Worm (Caenorhabditis elegans) whole organism, L4 larva: ENCODE results near the gene C26G2.2.
A peak's percentile ranks its signal among the peaks of the same experiment; 100 is the strongest.

ENCODE experiments used
- F26F4.8 ChIP-seq: fragments of 200-800 bp; sonication (Bioruptor generic); conservative IDR thresholded peaks from 2 replicates; pipeline ENCODE4 v1.3.6; 2022; ENCODE audit warnings: missing genetic modification characterization, missing compliant biosample characterization
- ZK546.5 ChIP-seq, 2 experiments: sonication (generic microtip); optimal IDR thresholded peaks; 2 replicates each; lab custom pipeline; 2017; ENCODE audit warnings: missing biosample characterization in 2 of 2, missing genetic modification characterization in 2 of 2
- aha-1 ChIP-seq: fragments of 150-350 bp; peaks from one replicate; lab custom pipeline; 2014; ENCODE audit warnings: missing biosample characterization, missing genetic modification characterization
- arid-1 ChIP-seq: fragments of 200-800 bp; sonication (Bioruptor generic); conservative IDR thresholded peaks from 2 replicates; pipeline ENCODE4 v1.3.6; 2022; ENCODE audit warnings: missing genetic modification reagents, missing genetic modification characterization, missing compliant biosample characterization
- ceh-28 ChIP-seq: fragments of 150-350 bp; optimal IDR thresholded peaks from 2 replicates; lab custom pipeline; 2014; ENCODE audit warnings: missing biosample characterization, missing genetic modification reagents, missing genetic modification characterization
- ceh-44 ChIP-seq: fragments of 200-800 bp; sonication (Bioruptor generic); IDR thresholded peaks from 2 replicates; pipeline ENCODE4 v1.3.6; 2022; ENCODE audit warnings: missing genetic modification reagents, missing genetic modification characterization, missing compliant biosample characterization
- ceh-82 ChIP-seq: sonication (generic microtip); optimal IDR thresholded peaks from 2 replicates; lab custom pipeline; 2017; ENCODE audit warnings: missing biosample characterization, missing genetic modification characterization
- ces-1 ChIP-seq: fragments of 150-350 bp; sonication (generic microtip); optimal IDR thresholded peaks from 4 replicates; lab custom pipeline; 2014; ENCODE audit warnings: missing biosample characterization, missing genetic modification reagents, missing genetic modification characterization
- ctbp-1 ChIP-seq: fragments of 200-800 bp; sonication (Bioruptor generic); IDR thresholded peaks from 2 replicates; pipeline ENCODE4 v1.3.6; 2022; ENCODE audit warnings: missing genetic modification reagents, missing genetic modification characterization, missing compliant biosample characterization
- daf-16 ChIP-seq, 3 experiments: sonication (generic microtip); optimal IDR thresholded peaks; 2 replicates each; lab custom pipeline; 2016 to 2017; ENCODE audit warnings: missing genetic modification characterization in 3 of 3, missing genetic modification reagents in 3 of 3, mild to moderate bottlenecking in 2 of 3, missing compliant biosample characterization in 2 of 3, missing biosample characterization in 1 of 3, moderate library complexity in 1 of 3
- dmd-6 ChIP-seq: fragments of 200-800 bp; sonication (Bioruptor generic); IDR thresholded peaks from 2 replicates; pipeline ENCODE4 v1.3.6; 2022; ENCODE audit warnings: missing genetic modification reagents, missing genetic modification characterization, missing compliant biosample characterization
- dmd-8 ChIP-seq: fragments of 200-800 bp; sonication (Bioruptor generic); IDR thresholded peaks from 2 replicates; pipeline ENCODE4 v1.3.6; 2022; ENCODE audit warnings: missing genetic modification characterization, missing compliant biosample characterization
- duxl-1 ChIP-seq: sonication (generic microtip); optimal IDR thresholded peaks from 2 replicates; lab custom pipeline; 2016; ENCODE audit warnings: mild to moderate bottlenecking, missing genetic modification characterization, moderate library complexity, missing compliant biosample characterization; ENCODE audit not compliant: poor library complexity
- dve-1 ChIP-seq: sonication (generic microtip); optimal IDR thresholded peaks from 2 replicates; lab custom pipeline; 2017; ENCODE audit warnings: antibody characterized with exemption, mild to moderate bottlenecking, missing genetic modification characterization, missing compliant biosample characterization; ENCODE audit not compliant: insufficient read depth
- egl-43 ChIP-seq: fragments of 200-800 bp; sonication (Bioruptor generic); IDR thresholded peaks from 2 replicates; pipeline ENCODE4 v1.3.6; 2022; ENCODE audit warnings: missing genetic modification reagents, missing genetic modification characterization, missing compliant biosample characterization
- gei-8 ChIP-seq: fragments of 200-800 bp; sonication (Bioruptor generic); optimal IDR thresholded peaks from 2 replicates; lab custom pipeline; 2018; ENCODE audit warnings: mild to moderate bottlenecking, missing genetic modification characterization, missing compliant biosample characterization
- hif-1 ChIP-seq, 2 experiments: sonication (generic microtip); optimal IDR thresholded peaks; 2 replicates each; lab custom pipeline; 2016 to 2017; ENCODE audit warnings: missing compliant biosample characterization in 2 of 2, missing genetic modification characterization in 2 of 2, missing genetic modification reagents in 2 of 2, missing genotype in 2 of 2, mild to moderate bottlenecking in 1 of 2
- hlh-11 ChIP-seq: fragments of 200-800 bp; sonication (Bioruptor generic); optimal IDR thresholded peaks from 2 replicates; lab custom pipeline; 2018; ENCODE audit warnings: mild to moderate bottlenecking, missing genetic modification characterization, missing compliant biosample characterization
- lim-7 ChIP-seq: fragments of 200-800 bp; sonication (Bioruptor generic); IDR thresholded peaks from 2 replicates; pipeline ENCODE4 v1.3.6; 2022; ENCODE audit warnings: missing genetic modification characterization, missing compliant biosample characterization
- lin-15B ChIP-seq: fragments of 150-350 bp; sonication (generic microtip); optimal IDR thresholded peaks from 3 replicates; lab custom pipeline; 2014; ENCODE audit warnings: missing biosample characterization, missing genetic modification characterization
- lin-29 ChIP-seq: fragments of 200-800 bp; sonication (Bioruptor generic); IDR thresholded peaks from 2 replicates; pipeline ENCODE4 v1.3.6; 2022; ENCODE audit warnings: missing genetic modification reagents, missing genetic modification characterization, missing compliant biosample characterization
- madf-5 ChIP-seq, 2 experiments: fragments of 200-800 bp; sonication (Bioruptor generic); IDR thresholded peaks; 2 replicates each; pipeline ENCODE4 v1.3.6; 2022; ENCODE audit warnings: missing compliant biosample characterization in 2 of 2, missing genetic modification characterization in 2 of 2
- mes-2 ChIP-seq: sonication (generic microtip); optimal IDR thresholded peaks from 2 replicates; lab custom pipeline; 2016; ENCODE audit warnings: missing genotype, mild to moderate bottlenecking, missing genetic modification characterization, missing compliant biosample characterization; ENCODE audit not compliant: poor library complexity, severe bottlenecking
- mxl-3 ChIP-seq: fragments of 200-800 bp; sonication (Bioruptor generic); optimal IDR thresholded peaks from 2 replicates; lab custom pipeline; 2018; ENCODE audit warnings: mild to moderate bottlenecking, missing genetic modification characterization, missing compliant biosample characterization
- nhr-10 ChIP-seq: fragments of 150-350 bp; optimal IDR thresholded peaks from 2 replicates; lab custom pipeline; 2014; ENCODE audit warnings: missing biosample characterization, missing genetic modification characterization
- nhr-11 ChIP-seq: fragments of 150-350 bp; optimal IDR thresholded peaks from 2 replicates; lab custom pipeline; 2014; ENCODE audit warnings: missing biosample characterization, missing genetic modification characterization
- nhr-25 ChIP-seq: sonication (generic microtip); optimal IDR thresholded peaks from 2 replicates; lab custom pipeline; 2017; ENCODE audit warnings: missing genetic modification characterization, mild to moderate bottlenecking, missing compliant biosample characterization, antibody characterized with exemption, moderate library complexity, borderline replicate concordance; ENCODE audit not compliant: insufficient read depth
- nhr-41 ChIP-seq: fragments of 200-800 bp; sonication (Bioruptor generic); IDR thresholded peaks from 2 replicates; pipeline ENCODE4 v1.3.6; 2022; ENCODE audit warnings: missing genetic modification reagents, missing genetic modification characterization, missing compliant biosample characterization
- nhr-48 ChIP-seq: sonication (generic microtip); optimal IDR thresholded peaks from 2 replicates; lab custom pipeline; 2016; ENCODE audit warnings: mild to moderate bottlenecking, missing genetic modification characterization, missing compliant biosample characterization
- nhr-6 ChIP-seq: fragments of 150-350 bp; optimal IDR thresholded peaks from 2 replicates; lab custom pipeline; 2014; ENCODE audit warnings: missing biosample characterization, missing genetic modification characterization
- nhr-76 ChIP-seq: fragments of 150-350 bp; optimal IDR thresholded peaks from 2 replicates; lab custom pipeline; 2014; ENCODE audit warnings: missing biosample characterization, missing genetic modification characterization
- nhr-77 ChIP-seq: fragments of 150-350 bp; optimal IDR thresholded peaks from 2 replicates; lab custom pipeline; 2014; ENCODE audit warnings: missing biosample characterization, missing genetic modification characterization
- pha-4 ChIP-seq, 2 experiments: fragments of 150-350 bp in 1 of 2; fragments of 200-800 bp in 1 of 2; sonication (Bioruptor generic) in 1 of 2; IDR thresholded peaks in 1 of 2; optimal IDR thresholded peaks in 1 of 2; 2 replicates each; pipeline versions ENCODE4 v1.3.6 to Lab custom; 2014 to 2022; ENCODE audit warnings: missing genetic modification characterization in 2 of 2, missing genetic modification reagents in 2 of 2, missing biosample characterization in 1 of 2, missing compliant biosample characterization in 1 of 2
- pqm-1 ChIP-seq: sonication (generic microtip); optimal IDR thresholded peaks from 2 replicates; lab custom pipeline; 2017; ENCODE audit warnings: missing biosample characterization, missing genetic modification characterization
- rbr-2 ChIP-seq: sonication (generic microtip); optimal IDR thresholded peaks from 2 replicates; lab custom pipeline; 2016; ENCODE audit warnings: missing genotype, missing genetic modification characterization, missing compliant biosample characterization
- sdz-12 ChIP-seq: fragments of 200-800 bp; sonication (Bioruptor generic); optimal IDR thresholded peaks from 2 replicates; lab custom pipeline; 2018; ENCODE audit warnings: mild to moderate bottlenecking, missing genetic modification characterization, missing compliant biosample characterization
- snpc-1.2 ChIP-seq: fragments of 200-800 bp; sonication (Bioruptor generic); IDR thresholded peaks from 2 replicates; pipeline ENCODE4 v1.3.6; 2022; ENCODE audit warnings: missing genetic modification reagents, missing genetic modification characterization, missing compliant biosample characterization
- snpc-4 ChIP-seq: fragments of 150-350 bp; optimal IDR thresholded peaks from 2 replicates; lab custom pipeline; 2014; ENCODE audit warnings: missing biosample characterization, missing genetic modification characterization
- spr-3 ChIP-seq: fragments of 200-800 bp; sonication (Bioruptor generic); optimal IDR thresholded peaks from 2 replicates; lab custom pipeline; 2018; ENCODE audit warnings: mild to moderate bottlenecking, missing genetic modification characterization, missing compliant biosample characterization
- tra-1 ChIP-seq: fragments of 200-800 bp; sonication (Bioruptor generic); IDR thresholded peaks from 2 replicates; pipeline ENCODE4 v1.3.6; 2022; ENCODE audit warnings: missing genetic modification reagents, missing genetic modification characterization, missing compliant biosample characterization
- unc-130 ChIP-seq: sonication (generic microtip); optimal IDR thresholded peaks from 2 replicates; lab custom pipeline; 2016; ENCODE audit warnings: missing genetic modification reagents, missing genetic modification characterization, missing compliant biosample characterization
- unc-39 ChIP-seq: sonication (generic microtip); optimal IDR thresholded peaks from 2 replicates; lab custom pipeline; 2017; ENCODE audit warnings: missing biosample characterization, missing genetic modification characterization
- unc-62 ChIP-seq, 3 experiments: fragments of 150-350 bp in 1 of 3; sonication (generic microtip); optimal IDR thresholded peaks in 2 of 3; peaks in 1 of 3; 1 replicate in 1 of 3; 2 replicates in 2 of 3; lab custom pipeline; 2014 to 2017; ENCODE audit warnings: missing biosample characterization in 3 of 3, missing genetic modification characterization in 3 of 3, missing genetic modification reagents in 3 of 3, missing genotype in 1 of 3
- vab-7 ChIP-seq: fragments of 200-800 bp; sonication (Bioruptor generic); IDR thresholded peaks from 2 replicates; pipeline ENCODE4 v1.3.6; 2022; ENCODE audit warnings: missing genetic modification reagents, missing genetic modification characterization, missing compliant biosample characterization

The C26G2.2 gene

DNA sequence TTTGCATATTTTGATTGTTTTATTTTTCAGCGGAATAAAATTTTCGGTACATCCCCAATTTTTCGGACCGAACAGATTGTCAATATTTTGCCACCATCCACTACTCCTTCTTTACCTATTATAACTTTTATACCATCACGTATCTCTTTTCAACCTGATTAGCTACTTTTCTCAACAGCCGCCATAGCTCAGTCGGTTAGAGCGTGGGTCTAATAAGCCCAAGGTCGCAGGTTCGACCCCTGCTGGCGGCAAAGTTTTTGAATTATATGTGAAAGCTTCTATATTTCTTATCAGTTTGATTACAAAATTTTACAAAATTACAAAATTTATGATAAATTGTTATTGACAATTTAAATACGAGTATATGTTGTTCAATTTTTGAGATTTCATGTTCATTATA lies 14.9 kb downstream of the C26G2.2 start (continued):
- TF ChIP-seq nhr-48 (tag; lab: Kevin White, UChicago) (no peak), ZK546.5 (tag; optimal IDR thresholded peaks at IDR 0.05; lab: Kevin White, UChicago) (no peak), gei-8 (GFP tag; lab: Kevin White, UChicago) (no peak), ceh-82 (tag; lab: Kevin White, UChicago) (no peak), dmd-6 (GFP tag; lab: Robert Waterston, UW) (peak; percentile 33; the same call in 1 of the 2 replicates), arid-1 (GFP tag; lab: Robert Waterston, UW) (peak; percentile 73; the same call in 1 of the 2 replicates), nhr-11 (no peak), sdz-12 (GFP tag; lab: Kevin White, UChicago) (no peak), lim-7 (peak; percentile 68; the same call in 1 of the 2 replicates), rbr-2 (tag; lab: Kevin White, UChicago) (no peak), egl-43 (GFP tag; lab: Robert Waterston, UW) (peak; percentile 62; the same call in 1 of the 2 replicates), ceh-28 (no peak), pha-4 (GFP tag; IDR thresholded peaks at IDR 0.05; lab: Robert Waterston, UW) (peak; percentile 81), pha-4 (tag; optimal IDR thresholded peaks at IDR 0.05; lab: Kevin White, UChicago) (no peak), nhr-6 (no peak), snpc-1.2 (GFP tag; lab: Robert Waterston, UW) (peak; percentile 73), F26F4.8 (peak; percentile 66; the same call in 1 of the 2 replicates), unc-130 (GFP tag; lab: Kevin White, UChicago) (no peak), nhr-10 (tag; lab: Kevin White, UChicago) (no peak), spr-3 (no peak), hif-1 (tag; optimal IDR thresholded peaks at IDR 0.05; lab: Kevin White, UChicago) (no peak), ceh-44 (GFP tag; lab: Robert Waterston, UW) (no peak), nhr-41 (GFP tag; lab: Robert Waterston, UW) (0 out of 2 replicates have a peak, but pooled peaks have one; percentile 21), vab-7 (GFP tag; lab: Robert Waterston, UW) (peak; percentile 54; the same call in 1 of the 2 replicates), dve-1 (tag; lab: Kevin White, UChicago) (no peak), dmd-8 (peak; percentile 71; the same call in 1 of the 2 replicates)

ce11 chrX:14680474-14680873 lies 16.3 kb downstream of the C26G2.2 start:
- no peak for TF ChIP-seq madf-5 (GFP tag; IDR thresholded peaks at IDR 0.05; lab: Robert Waterston, UW)
- peak; percentile 52 for TF ChIP-seq snpc-4 (tag; lab: Kevin White, UChicago)

ce11 chrX:14684406-14684927 lies 20.3 kb downstream of the C26G2.2 start, which contains the start of gene csq-1:
TSS of gene csq-1 (plus strand) at chrX:14684877.
- TF ChIP-seq ces-1 (GFP tag; lab: Kevin White, UChicago): no peak
- TF ChIP-seq unc-39 (tag; lab: Kevin White, UChicago): no peak
- no peak for TF ChIP-seq pqm-1 (tag; lab: Kevin White, UChicago)
- TF ChIP-seq nhr-77 (tag; lab: Kevin White, UChicago): no peak
- peak; percentile 68 for TF ChIP-seq aha-1
- TF ChIP-seq snpc-1.2 (GFP tag; lab: Robert Waterston, UW): 0 out of 2 replicates have a peak, but pooled peaks have one; percentile 24
- no peak for TF ChIP-seq mes-2 (tag; lab: Kevin White, UChicago)
- peak; percentile 24 for TF ChIP-seq hlh-11 (tag; lab: Kevin White, UChicago)
- TF ChIP-seq nhr-41 (GFP tag; lab: Robert Waterston, UW): no peak
- no peak for TF ChIP-seq sdz-12 (GFP tag; lab: Kevin White, UChicago)
- TF ChIP-seq nhr-76 (tag; lab: Kevin White, UChicago): no peak
- no peak for TF ChIP-seq duxl-1 (tag; lab: Kevin White, UChicago)
- peak in 1 of 2 experiments; percentile 34 for TF ChIP-seq daf-16 (GFP tag; optimal IDR thresholded peaks at IDR 0.05; lab: Kevin White, UChicago)
- TF ChIP-seq daf-16 (tag; optimal IDR thresholded peaks at IDR 0.05; lab: Kevin White, UChicago): no peak
- no peak for TF ChIP-seq lin-15B (tag; lab: Kevin White, UChicago)
- no peak for TF ChIP-seq ctbp-1 (GFP tag; lab: Robert Waterston, UW)
- TF ChIP-seq mxl-3 (GFP tag; lab: Kevin White, UChicago): no peak
- TF ChIP-seq lin-29 (GFP tag; lab: Robert Waterston, UW): no peak
- TF ChIP-seq ceh-82 (tag; lab: Kevin White, UChicago): no peak
- no peak for TF ChIP-seq unc-62 (GFP tag; optimal IDR thresholded peaks at IDR 0.05 in 1 of 2; lab: Kevin White, UChicago)
- TF ChIP-seq unc-62 (tag; optimal IDR thresholded peaks at IDR 0.05; lab: Kevin White, UChicago): no peak
- TF ChIP-seq ZK546.5 (tag; optimal IDR thresholded peaks at IDR 0.05; lab: Kevin White, UChicago): no peak
- TF ChIP-seq egl-43 (GFP tag; lab: Robert Waterston, UW): no peak
- no peak for TF ChIP-seq tra-1 (GFP tag; lab: Robert Waterston, UW)
- TF ChIP-seq nhr-25 (tag; lab: Kevin White, UChicago): no peak
